Fruit fly (Drosophila melanogaster) whole organism, adult: ENCODE results near the gene CG13615.

ENCODE experiments used
- CG11617 ChIP-seq: fragments of 200-800 bp; sonication (Bioruptor generic); optimal IDR thresholded peaks from 2 replicates; lab custom pipeline; 2017; ENCODE audit warnings: mild to moderate bottlenecking, missing biosample characterization, missing genetic modification reagents, missing genetic modification characterization
- CG12768 ChIP-seq: fragments of 200-800 bp; sonication (Bioruptor generic); optimal IDR thresholded peaks from 2 replicates; lab custom pipeline; 2017; ENCODE audit warnings: missing biosample characterization, missing genetic modification characterization, mild to moderate bottlenecking, moderate library complexity, missing genetic modification reagents
- CG14711 ChIP-seq: fragments of 200-800 bp; sonication (Bioruptor generic); optimal IDR thresholded peaks from 2 replicates; lab custom pipeline; 2018; ENCODE audit warnings: missing biosample characterization, mild to moderate bottlenecking, missing genetic modification characterization, moderate library complexity
- CG1620 ChIP-seq: fragments of 200-800 bp; sonication (Bioruptor generic); optimal IDR thresholded peaks from 2 replicates; lab custom pipeline; 2016; ENCODE audit warnings: missing biosample characterization, missing genetic modification characterization
- CG33017 ChIP-seq: fragments of 200-800 bp; sonication (Bioruptor generic); optimal IDR thresholded peaks from 2 replicates; lab custom pipeline; 2018; ENCODE audit warnings: missing biosample characterization, mild to moderate bottlenecking, missing genetic modification characterization, moderate library complexity
- CG5204 ChIP-seq: fragments of 200-800 bp; sonication (Bioruptor generic); optimal IDR thresholded peaks from 2 replicates; lab custom pipeline; 2016; ENCODE audit warnings: missing biosample characterization, missing genetic modification characterization
- CG7045 ChIP-seq: fragments of 200-800 bp; sonication (Bioruptor generic); optimal IDR thresholded peaks from 2 replicates; lab custom pipeline; 2017; ENCODE audit warnings: missing biosample characterization, mild to moderate bottlenecking, missing genetic modification characterization
- CG7101 ChIP-seq: fragments of 200-800 bp; sonication (Bioruptor generic); optimal IDR thresholded peaks from 2 replicates; lab custom pipeline; 2018; ENCODE audit warnings: missing biosample characterization, mild to moderate bottlenecking, missing genetic modification characterization, moderate library complexity
- Clk ChIP-seq: fragments of 200-800 bp; sonication (Bioruptor generic); optimal IDR thresholded peaks from 2 replicates; lab custom pipeline; 2017; ENCODE audit warnings: missing biosample characterization, missing genetic modification characterization
- Crg-1 ChIP-seq: fragments of 200-800 bp; sonication (Bioruptor generic); optimal IDR thresholded peaks from 2 replicates; lab custom pipeline; 2016; ENCODE audit warnings: missing biosample characterization, missing genetic modification characterization
- Hr96 ChIP-seq: fragments of 200-800 bp; sonication (Bioruptor generic); optimal IDR thresholded peaks from 2 replicates; lab custom pipeline; 2016; ENCODE audit warnings: missing biosample characterization, missing genetic modification characterization
- Mnt ChIP-seq: fragments of 200-800 bp; sonication (Bioruptor generic); optimal IDR thresholded peaks from 2 replicates; lab custom pipeline; 2016; ENCODE audit warnings: missing biosample characterization, mild to moderate bottlenecking, missing genetic modification characterization
- bab1 ChIP-seq: fragments of 200-800 bp; sonication (Bioruptor generic); optimal IDR thresholded peaks from 3 replicates; lab custom pipeline; 2019; ENCODE audit warnings: missing biosample characterization, mild to moderate bottlenecking, missing genetic modification characterization, moderate library complexity
- cic ChIP-seq: fragments of 200-800 bp; sonication (Bioruptor generic); optimal IDR thresholded peaks from 2 replicates; lab custom pipeline; 2017; ENCODE audit warnings: missing biosample characterization, mild to moderate bottlenecking, missing genetic modification characterization, moderate library complexity
- cnc ChIP-seq, 2 experiments: fragments of >200 bp; optimal IDR thresholded peaks; 2 replicates each; lab custom pipeline; 2017
- kay ChIP-seq: fragments of 200-800 bp; sonication (Bioruptor generic); peaks from one replicate; lab custom pipeline; 2016; ENCODE audit warnings: missing biosample characterization, missing genetic modification characterization, borderline replicate concordance
- ovo ChIP-seq: fragments of 200-800 bp; sonication (Bioruptor generic); optimal IDR thresholded peaks from 2 replicates; lab custom pipeline; 2016; ENCODE audit warnings: missing biosample characterization, missing genetic modification characterization
- pad ChIP-seq: fragments of 200-800 bp; sonication (Bioruptor generic); optimal IDR thresholded peaks from 3 replicates; lab custom pipeline; 2017; ENCODE audit warnings: missing biosample characterization, missing genetic modification characterization, mild to moderate bottlenecking, moderate library complexity, missing genetic modification reagents
- tj ChIP-seq: fragments of 200-800 bp; sonication (Bioruptor generic); optimal IDR thresholded peaks from 3 replicates; lab custom pipeline; 2017; ENCODE audit warnings: missing biosample characterization, mild to moderate bottlenecking, missing genetic modification characterization, moderate library complexity
- toe ChIP-seq: fragments of 200-800 bp; sonication (Bioruptor generic); optimal IDR thresholded peaks from 2 replicates; lab custom pipeline; 2016; ENCODE audit warnings: missing biosample characterization, missing genetic modification characterization

Gene CG13615

dm6 chr3R:24390239-24390638, at the start of gene CG13615, which contains the start of gene CG5768:
Gene CG13615 (plus strand): TSS chr3R:24390518.
Gene CG5768 (minus strand): TSS chr3R:24390339.
- TF ChIP-seq ovo (no peak), CG33017 (no peak), cnc (optimal IDR thresholded peaks at IDR 0.05; lab: Kevin White, UChicago) (no peak), tj (GFP tag; lab: Kevin White, UChicago) (no peak), CG11617 (GFP tag; lab: Kevin White, UChicago) (no peak), CG7045 (GFP tag; lab: Kevin White, UChicago) (no peak), CG7101 (tag; lab: Kevin White, UChicago) (no peak)

dm6 chr3R:24341251-24341650, 49.1 kb upstream of the CG13615 start, which contains the start of gene Ms:
Gene Ms (plus strand): TSS chr3R:24341551.
- TF ChIP-seq CG7101 (tag; lab: Kevin White, UChicago) (no peak), ovo (no peak), kay (GFP tag; lab: Kevin White, UChicago) (no peak), CG7045 (GFP tag; lab: Kevin White, UChicago) (no peak), CG5204 (no peak), CG11617 (GFP tag; lab: Kevin White, UChicago) (no peak), CG12768 (GFP tag; lab: Kevin White, UChicago) (no peak), Clk (no peak), tj (GFP tag; lab: Kevin White, UChicago) (no peak), CG33017 (no peak), pad (no peak), bab1 (GFP tag; lab: Kevin White, UChicago) (no peak), cic (GFP tag; lab: Kevin White, UChicago) (no peak), cnc (optimal IDR thresholded peaks at IDR 0.05; lab: Kevin White, UChicago) (no peak), Crg-1 (no peak), Mnt (GFP tag; lab: Kevin White, UChicago) (no peak), CG14711 (tag; lab: Kevin White, UChicago) (no peak), CG1620 (no peak)

dm6 chr3R:24348420-24349190, 41.7 kb upstream of the CG13615 start, which contains the start of the genes CG5746 and CG6454:
Gene CG5746 (minus strand): TSS chr3R:24348791.
Gene CG6454 (plus strand): TSS chr3R:24349182.
- TF ChIP-seq bab1 (GFP tag; lab: Kevin White, UChicago) (peak; percentile 23), Hr96 (GFP tag; lab: Kevin White, UChicago) (peak; percentile 46), Mnt (GFP tag; lab: Kevin White, UChicago) (peak; percentile 48), kay (GFP tag; lab: Kevin White, UChicago) (no peak), CG12768 (GFP tag; lab: Kevin White, UChicago) (peak; percentile 19), CG7101 (tag; lab: Kevin White, UChicago) (peak; percentile 59), CG11617 (GFP tag; lab: Kevin White, UChicago) (peak; percentile 66), Clk (no peak), CG1620 (peak; percentile 31), CG14711 (tag; lab: Kevin White, UChicago) (peak; percentile 93), pad (peak; percentile 14), Crg-1 (no peak), ovo (peak; percentile 19)

dm6 chr3R:24353448-24353847, 36.9 kb upstream of the CG13615 start:
- TF ChIP-seq Hr96 (GFP tag; lab: Kevin White, UChicago): no peak
- no peak for TF ChIP-seq pad
- no peak for TF ChIP-seq Mnt (GFP tag; lab: Kevin White, UChicago)
- TF ChIP-seq cnc (optimal IDR thresholded peaks at IDR 0.05; lab: Kevin White, UChicago): no peak
- no peak for TF ChIP-seq ovo
- no peak for TF ChIP-seq toe (GFP tag; lab: Kevin White, UChicago)
- TF ChIP-seq CG33017: no peak
- TF ChIP-seq CG7101 (tag; lab: Kevin White, UChicago): no peak
- no peak for TF ChIP-seq CG11617 (GFP tag; lab: Kevin White, UChicago)
- TF ChIP-seq CG14711 (tag; lab: Kevin White, UChicago): no peak
- no peak for TF ChIP-seq CG5204
- no peak for TF ChIP-seq cic (GFP tag; lab: Kevin White, UChicago)
- TF ChIP-seq CG12768 (GFP tag; lab: Kevin White, UChicago): no peak
- no peak for TF ChIP-seq tj (GFP tag; lab: Kevin White, UChicago)
- TF ChIP-seq bab1 (GFP tag; lab: Kevin White, UChicago): no peak
- no peak for TF ChIP-seq kay (GFP tag; lab: Kevin White, UChicago)
- TF ChIP-seq CG7045 (GFP tag; lab: Kevin White, UChicago): no peak
- no peak for TF ChIP-seq Clk
- no peak for TF ChIP-seq Crg-1
- no peak for TF ChIP-seq CG1620

dm6 chr3R:24357698-24358097, 32.6 kb upstream of the CG13615 start, which contains the start of gene Golgin84:
Gene Golgin84 (minus strand): TSS chr3R:24357938.
- TF ChIP-seq Crg-1 (no peak), CG7101 (tag; lab: Kevin White, UChicago) (no peak), CG5204 (no peak), CG1620 (no peak), CG12768 (GFP tag; lab: Kevin White, UChicago) (no peak), CG7045 (GFP tag; lab: Kevin White, UChicago) (no peak), Hr96 (GFP tag; lab: Kevin White, UChicago) (no peak), Clk (no peak), pad (no peak), bab1 (GFP tag; lab: Kevin White, UChicago) (no peak), CG14711 (tag; lab: Kevin White, UChicago) (no peak), CG11617 (GFP tag; lab: Kevin White, UChicago) (no peak)

- TF ChIP-seq Hr96 (GFP tag; lab: Kevin White, UChicago) (no peak), pad (no peak), Mnt (GFP tag; lab: Kevin White, UChicago) (no peak), bab1 (GFP tag; lab: Kevin White, UChicago) (peak; percentile 53), CG7101 (tag; lab: Kevin White, UChicago) (no peak), CG14711 (tag; lab: Kevin White, UChicago) (no peak)
Measured at dm6 chr3R:24359957-24360356, 30.4 kb upstream of the CG13615 start, which contains the start of gene CG18528. Gene CG18528 (minus strand): TSS chr3R:24360144.
